Fruit fly (Drosophila melanogaster) whole organism, adult: ENCODE data around the gene CG5968.

Source experiments
- CG5204 ChIP-seq: fragments of 200-800 bp; sonication (Bioruptor generic); optimal IDR thresholded peaks from 2 replicates; lab custom pipeline; 2016; ENCODE audit warnings: missing biosample characterization, missing genetic modification characterization
- CG7045 ChIP-seq: fragments of 200-800 bp; sonication (Bioruptor generic); optimal IDR thresholded peaks from 2 replicates; lab custom pipeline; 2017; ENCODE audit warnings: missing biosample characterization, mild to moderate bottlenecking, missing genetic modification characterization
- Clk ChIP-seq: fragments of 200-800 bp; sonication (Bioruptor generic); optimal IDR thresholded peaks from 2 replicates; lab custom pipeline; 2017; ENCODE audit warnings: missing biosample characterization, missing genetic modification characterization
- Crg-1 ChIP-seq: fragments of 200-800 bp; sonication (Bioruptor generic); optimal IDR thresholded peaks from 2 replicates; lab custom pipeline; 2016; ENCODE audit warnings: missing biosample characterization, missing genetic modification characterization
- bab1 ChIP-seq: fragments of 200-800 bp; sonication (Bioruptor generic); optimal IDR thresholded peaks from 3 replicates; lab custom pipeline; 2019; ENCODE audit warnings: missing biosample characterization, mild to moderate bottlenecking, missing genetic modification characterization, moderate library complexity
- cic ChIP-seq: fragments of 200-800 bp; sonication (Bioruptor generic); optimal IDR thresholded peaks from 2 replicates; lab custom pipeline; 2017; ENCODE audit warnings: missing biosample characterization, mild to moderate bottlenecking, missing genetic modification characterization, moderate library complexity
- cnc ChIP-seq, 2 experiments: fragments of >200 bp; optimal IDR thresholded peaks; 2 replicates each; lab custom pipeline; 2017
- kay ChIP-seq: fragments of 200-800 bp; sonication (Bioruptor generic); peaks from one replicate; lab custom pipeline; 2016; ENCODE audit warnings: missing biosample characterization, missing genetic modification characterization, borderline replicate concordance
- ovo ChIP-seq: fragments of 200-800 bp; sonication (Bioruptor generic); optimal IDR thresholded peaks from 2 replicates; lab custom pipeline; 2016; ENCODE audit warnings: missing biosample characterization, missing genetic modification characterization
- pad ChIP-seq: fragments of 200-800 bp; sonication (Bioruptor generic); optimal IDR thresholded peaks from 3 replicates; lab custom pipeline; 2017; ENCODE audit warnings: missing biosample characterization, missing genetic modification characterization, mild to moderate bottlenecking, moderate library complexity, missing genetic modification reagents
- tj ChIP-seq: fragments of 200-800 bp; sonication (Bioruptor generic); optimal IDR thresholded peaks from 3 replicates; lab custom pipeline; 2017; ENCODE audit warnings: missing biosample characterization, mild to moderate bottlenecking, missing genetic modification characterization, moderate library complexity

- no peak for TF ChIP-seq CG5204 (GFP tag; lab: Kevin White, UChicago)
- peak; percentile 30 for TF ChIP-seq pad (GFP tag; lab: Kevin White, UChicago)
- no peak for TF ChIP-seq ovo (GFP tag; lab: Kevin White, UChicago)
- TF ChIP-seq CG7045 (GFP tag; lab: Kevin White, UChicago): no peak
- no peak for TF ChIP-seq Clk
- TF ChIP-seq bab1 (GFP tag; lab: Kevin White, UChicago): no peak
- no peak for TF ChIP-seq cic (GFP tag; lab: Kevin White, UChicago)
- TF ChIP-seq cnc (optimal IDR thresholded peaks at IDR 0.05; lab: Kevin White, UChicago): no peak
- peak; percentile 79 for TF ChIP-seq tj (GFP tag; lab: Kevin White, UChicago)
- peak; percentile 3 for TF ChIP-seq kay (GFP tag; lab: Kevin White, UChicago)
- no peak for TF ChIP-seq Crg-1
Observed at dm6 chr2L:16538134-16538533, 11.6 kb downstream of the CG5968 start.
